Fruit fly (Drosophila melanogaster): ENCODE measurements around the gene CG3792.
A peak's percentile ranks its signal among the peaks of the same experiment; 100 is the strongest.

CG3792 gene

dm6 chr2L:4930541-4930940, 46.6 kb upstream of the CG3792 start:
- TF ChIP-seq ey (GFP tag; optimal IDR thresholded peaks at IDR 0.05), result no peak
- TF ChIP-seq Dif (GFP tag; optimal IDR thresholded peaks at IDR 0.05; ENCODE audit: partially characterized antibody), result no peak
- TF ChIP-seq sv (GFP tag; optimal IDR thresholded peaks at IDR 0.05), result no peak
- no peak for TF ChIP-seq Sp1 (GFP tag; optimal IDR thresholded peaks at IDR 0.05)
- TF ChIP-seq CrebA (GFP tag; optimal IDR thresholded peaks at IDR 0.05; ENCODE audit: borderline replicate concordance), result no peak

- TF ChIP-seq foxo (GFP tag; optimal IDR thresholded peaks at IDR 0.05) (no peak), CrebA (GFP tag; optimal IDR thresholded peaks at IDR 0.05; ENCODE audit: borderline replicate concordance) (no peak), Abd-B (GFP tag; optimal IDR thresholded peaks at IDR 0.05) (no peak), CG9705 (GFP tag; optimal IDR thresholded peaks at IDR 0.05) (no peak), Sp1 (GFP tag; optimal IDR thresholded peaks at IDR 0.05) (no peak), dl (GFP tag; optimal IDR thresholded peaks at IDR 0.05; ENCODE audit: insufficient read depth in 1 of 2, partially characterized antibody in 2 of 2) (no peak), GATAd (GFP tag; optimal IDR thresholded peaks at IDR 0.05) (no peak), Dif (GFP tag; optimal IDR thresholded peaks at IDR 0.05; ENCODE audit: partially characterized antibody) (no peak), sv (GFP tag; optimal IDR thresholded peaks at IDR 0.05) (no peak), Mio (GFP tag; optimal IDR thresholded peaks at IDR 0.05) (no peak), HLH106 (tag; optimal IDR thresholded peaks at IDR 0.05) (no peak), h (GFP tag; optimal IDR thresholded peaks at IDR 0.05) (no peak), Myc (optimal IDR thresholded peaks at IDR 0.05) (no peak), lola (GFP tag; optimal IDR thresholded peaks at IDR 0.05) (no peak), tai (GFP tag; optimal IDR thresholded peaks at IDR 0.05) (no peak), sage (GFP tag; optimal IDR thresholded peaks at IDR 0.05) (no peak), Hnf4 (GFP tag; optimal IDR thresholded peaks at IDR 0.05) (no peak), dsf (GFP tag; optimal IDR thresholded peaks at IDR 0.05; ENCODE audit: borderline replicate concordance) (no peak), br (GFP tag; optimal IDR thresholded peaks at IDR 0.05) (no peak)
Measured at dm6 chr2L:4932284-4932683, 44.8 kb upstream of the CG3792 start, which contains the start of gene hoe1. Gene hoe1 (minus strand): TSS chr2L:4932384.

dm6 chr2L:4936325-4936869, 40.7 kb upstream of the CG3792 start, which contains the start of gene hoe2:
Gene hoe2 (minus strand): TSS chr2L:4936450.
- no peak for TF ChIP-seq Abd-B (GFP tag; optimal IDR thresholded peaks at IDR 0.05)
- no peak for TF ChIP-seq usp (GFP tag; optimal IDR thresholded peaks at IDR 0.05)
- no peak for TF ChIP-seq Vsx2 (GFP tag; optimal IDR thresholded peaks at IDR 0.05; ENCODE audit: partially characterized antibody)
- no peak for TF ChIP-seq Rel (GFP tag; optimal IDR thresholded peaks at IDR 0.05)
- no peak for TF ChIP-seq Rel (tag; optimal IDR thresholded peaks at IDR 0.05)

dm6 chr2L:4937060-4937459, 40.1 kb upstream of the CG3792 start, which contains the start of gene Sgs1:
Gene Sgs1 (plus strand): TSS chr2L:4937409.
- TF ChIP-seq lola (GFP tag; optimal IDR thresholded peaks at IDR 0.05) (no peak), woc (GFP tag; optimal IDR thresholded peaks at IDR 0.05) (no peak), Hnf4 (GFP tag; optimal IDR thresholded peaks at IDR 0.05) (peak; percentile 28), Jra (GFP tag; optimal IDR thresholded peaks at IDR 0.05) (no peak), rgr (GFP tag; optimal IDR thresholded peaks at IDR 0.05) (peak; percentile 65), Rel (GFP tag; optimal IDR thresholded peaks at IDR 0.05) (no peak), Rel (tag; optimal IDR thresholded peaks at IDR 0.05) (no peak), CG9705 (GFP tag; optimal IDR thresholded peaks at IDR 0.05) (no peak), sage (GFP tag; optimal IDR thresholded peaks at IDR 0.05) (no peak), Abd-B (GFP tag; optimal IDR thresholded peaks at IDR 0.05) (no peak), Sp1 (GFP tag; optimal IDR thresholded peaks at IDR 0.05) (peak; percentile 22), psq (GFP tag; optimal IDR thresholded peaks at IDR 0.05) (peak; percentile 15), CrebA (GFP tag; optimal IDR thresholded peaks at IDR 0.05; ENCODE audit: borderline replicate concordance) (peak; percentile 2), Hr83 (GFP tag; optimal IDR thresholded peaks at IDR 0.05; ENCODE audit: poor library complexity, severe bottlenecking) (peak; percentile 95), brk (GFP tag; optimal IDR thresholded peaks at IDR 0.05) (peak; percentile 70), OdsH (GFP tag; optimal IDR thresholded peaks at IDR 0.05) (peak; percentile 48), fru (GFP tag; optimal IDR thresholded peaks at IDR 0.05) (peak; percentile 57), h (GFP tag; optimal IDR thresholded peaks at IDR 0.05) (peak; percentile 80), GATAd (GFP tag; optimal IDR thresholded peaks at IDR 0.05) (no peak), jim (GFP tag; optimal IDR thresholded peaks at IDR 0.05) (peak; percentile 5), foxo (GFP tag; optimal IDR thresholded peaks at IDR 0.05) (peak in 1 of 2 experiments; percentile 8), pan (optimal IDR thresholded peaks at IDR 0.05) (no peak)
